Worm (Caenorhabditis elegans) whole organism, L2 larva: Measurements from ENCODE around the gene cyp-43A1.

Source experiments
- F13H6.1 ChIP-seq: sonication (generic microtip); optimal IDR thresholded peaks from 2 replicates; lab custom pipeline; 2016; ENCODE audit warnings: missing genetic modification characterization, missing compliant biosample characterization
- Y55F3AM.14 ChIP-seq: fragments of 200-800 bp; sonication (Bioruptor generic); optimal IDR thresholded peaks from 2 replicates; lab custom pipeline; 2018; ENCODE audit warnings: mild to moderate bottlenecking, missing genetic modification characterization, missing compliant biosample characterization
- ZK546.5 ChIP-seq: sonication (generic microtip); optimal IDR thresholded peaks from 2 replicates; lab custom pipeline; 2017; ENCODE audit warnings: missing biosample characterization, missing genetic modification characterization
- aly-2 ChIP-seq: fragments of 150-350 bp; optimal IDR thresholded peaks from 2 replicates; lab custom pipeline; 2014; ENCODE audit warnings: missing biosample characterization, missing genetic modification characterization
- blmp-1 ChIP-seq: sonication (generic microtip); optimal IDR thresholded peaks from 2 replicates; lab custom pipeline; 2017; ENCODE audit warnings: missing genetic modification characterization, mild to moderate bottlenecking, missing compliant biosample characterization, antibody characterized with exemption, moderate library complexity; ENCODE audit not compliant: insufficient read depth
- crh-2 ChIP-seq: sonication (generic microtip); optimal IDR thresholded peaks from 2 replicates; lab custom pipeline; 2017; ENCODE audit warnings: missing biosample characterization, missing genetic modification characterization
- dmd-4 ChIP-seq: sonication (generic microtip); optimal IDR thresholded peaks from 2 replicates; lab custom pipeline; 2017; ENCODE audit warnings: missing biosample characterization, missing genetic modification characterization
- egl-27 ChIP-seq: sonication (generic microtip); optimal IDR thresholded peaks from 3 replicates; lab custom pipeline; 2017; ENCODE audit warnings: missing biosample characterization, missing genetic modification reagents, missing genetic modification characterization
- elt-1 ChIP-seq: fragments of 150-350 bp; optimal IDR thresholded peaks from 2 replicates; lab custom pipeline; 2014; ENCODE audit warnings: missing biosample characterization, missing genetic modification characterization
- elt-3 ChIP-seq: sonication (generic microtip); optimal IDR thresholded peaks from 2 replicates; lab custom pipeline; 2017; ENCODE audit warnings: missing biosample characterization, missing genetic modification characterization
- fos-1 ChIP-seq: fragments of 150-350 bp; optimal IDR thresholded peaks from 2 replicates; lab custom pipeline; 2014; ENCODE audit warnings: missing biosample characterization, missing genetic modification characterization
- gmeb-1 ChIP-seq: fragments of 150-350 bp; optimal IDR thresholded peaks from 2 replicates; lab custom pipeline; 2014; ENCODE audit warnings: missing biosample characterization, missing genetic modification characterization
- lin-11 ChIP-seq: fragments of 150-350 bp; sonication (generic microtip); optimal IDR thresholded peaks from 2 replicates; lab custom pipeline; 2014; ENCODE audit warnings: missing biosample characterization, missing genetic modification characterization, inconsistent platforms, mixed read lengths
- lin-13 ChIP-seq: fragments of 150-350 bp; optimal IDR thresholded peaks from 2 replicates; lab custom pipeline; 2014; ENCODE audit warnings: missing biosample characterization, missing genetic modification reagents, missing genetic modification characterization
- lin-39 ChIP-seq: fragments of 150-350 bp; optimal IDR thresholded peaks from 2 replicates; lab custom pipeline; 2014; ENCODE audit warnings: missing biosample characterization, missing genetic modification reagents, missing genetic modification characterization
- lsy-2 ChIP-seq, 2 experiments: fragments of 150-350 bp in 1 of 2; sonication (generic microtip) in 1 of 2; optimal IDR thresholded peaks; 2 replicates each; lab custom pipeline; 2014 to 2017; ENCODE audit warnings: missing biosample characterization in 2 of 2, missing genetic modification characterization in 2 of 2
- mab-5 ChIP-seq: fragments of 150-350 bp; optimal IDR thresholded peaks from 2 replicates; lab custom pipeline; 2014; ENCODE audit warnings: missing biosample characterization, missing genetic modification characterization
- mbf-1 ChIP-seq: sonication (generic microtip); optimal IDR thresholded peaks from 2 replicates; lab custom pipeline; 2017; ENCODE audit warnings: missing biosample characterization, missing genetic modification characterization
- mdl-1 ChIP-seq, 2 experiments: fragments of 150-350 bp in 1 of 2; sonication (generic microtip) in 1 of 2; optimal IDR thresholded peaks; 2 replicates each; lab custom pipeline; 2017; ENCODE audit warnings: missing biosample characterization in 2 of 2, missing genetic modification characterization in 2 of 2
- nhr-11 ChIP-seq: fragments of 150-350 bp; optimal IDR thresholded peaks from 2 replicates; lab custom pipeline; 2014; ENCODE audit warnings: missing biosample characterization, missing genetic modification characterization
- nhr-12 ChIP-seq: fragments of 150-350 bp; optimal IDR thresholded peaks from 2 replicates; lab custom pipeline; 2014; ENCODE audit warnings: missing biosample characterization, missing genetic modification characterization
- nhr-129 ChIP-seq: fragments of 150-350 bp; optimal IDR thresholded peaks from 2 replicates; lab custom pipeline; 2014; ENCODE audit warnings: missing biosample characterization, missing genetic modification characterization
- nhr-21 ChIP-seq: fragments of 150-350 bp; optimal IDR thresholded peaks from 2 replicates; lab custom pipeline; 2014; ENCODE audit warnings: missing biosample characterization, missing genetic modification characterization
- nhr-237 ChIP-seq: fragments of 150-350 bp; optimal IDR thresholded peaks from 2 replicates; lab custom pipeline; 2014; ENCODE audit warnings: missing biosample characterization, missing genetic modification characterization
- nhr-25 ChIP-seq: fragments of 150-350 bp; sonication (generic microtip); optimal IDR thresholded peaks from 3 replicates; lab custom pipeline; 2014; ENCODE audit warnings: missing biosample characterization, missing genetic modification characterization
- nhr-6 ChIP-seq: fragments of 150-350 bp; optimal IDR thresholded peaks from 2 replicates; lab custom pipeline; 2014; ENCODE audit warnings: missing biosample characterization, missing genetic modification characterization
- nhr-77 ChIP-seq: fragments of 150-350 bp; optimal IDR thresholded peaks from 2 replicates; lab custom pipeline; 2014; ENCODE audit warnings: missing biosample characterization, missing genetic modification characterization
- peb-1 ChIP-seq: fragments of 150-350 bp; optimal IDR thresholded peaks from 2 replicates; lab custom pipeline; 2014; ENCODE audit warnings: missing biosample characterization, missing genetic modification characterization
- sem-4 ChIP-seq: fragments of 150-350 bp; optimal IDR thresholded peaks from 2 replicates; lab custom pipeline; 2014; ENCODE audit warnings: missing biosample characterization, missing genetic modification reagents, missing genetic modification characterization
- skn-1 ChIP-seq: sonication (generic microtip); optimal IDR thresholded peaks from 2 replicates; lab custom pipeline; 2017; ENCODE audit warnings: missing biosample characterization, missing genetic modification characterization
- sma-3 ChIP-seq: sonication (generic microtip); optimal IDR thresholded peaks from 2 replicates; lab custom pipeline; 2016; ENCODE audit warnings: missing genetic modification reagents, missing genetic modification characterization, missing compliant biosample characterization
- snpc-4 ChIP-seq: fragments of 150-350 bp; optimal IDR thresholded peaks from 2 replicates; lab custom pipeline; 2014; ENCODE audit warnings: missing biosample characterization, missing genetic modification characterization
- unc-39 ChIP-seq: fragments of 150-350 bp; optimal IDR thresholded peaks from 2 replicates; lab custom pipeline; 2014; ENCODE audit warnings: missing biosample characterization, missing genetic modification characterization
- unc-55 ChIP-seq: fragments of 150-350 bp; sonication (generic microtip); optimal IDR thresholded peaks from 3 replicates; lab custom pipeline; 2014; ENCODE audit warnings: missing biosample characterization, missing genetic modification reagents, missing genetic modification characterization
- unc-62 ChIP-seq: fragments of 150-350 bp; optimal IDR thresholded peaks from 2 replicates; lab custom pipeline; 2014; ENCODE audit warnings: missing biosample characterization, missing genetic modification reagents, missing genetic modification characterization
- zag-1 ChIP-seq: fragments of 150-350 bp; optimal IDR thresholded peaks from 2 replicates; lab custom pipeline; 2014; ENCODE audit warnings: missing biosample characterization, missing genetic modification characterization
- ztf-1 ChIP-seq: fragments of 200-800 bp; sonication (Bioruptor generic); conservative IDR thresholded peaks from 2 replicates; pipeline ENCODE4 v1.3.6; 2022; ENCODE audit warnings: missing genetic modification characterization, missing compliant biosample characterization
- ztf-11 ChIP-seq: sonication (generic microtip); optimal IDR thresholded peaks from 2 replicates; lab custom pipeline; 2017; ENCODE audit warnings: missing biosample characterization, missing genetic modification characterization
- ztf-4 ChIP-seq: fragments of 150-350 bp; optimal IDR thresholded peaks from 2 replicates; lab custom pipeline; 2014; ENCODE audit warnings: missing biosample characterization, missing genetic modification characterization

The cyp-43A1 gene

DNA sequence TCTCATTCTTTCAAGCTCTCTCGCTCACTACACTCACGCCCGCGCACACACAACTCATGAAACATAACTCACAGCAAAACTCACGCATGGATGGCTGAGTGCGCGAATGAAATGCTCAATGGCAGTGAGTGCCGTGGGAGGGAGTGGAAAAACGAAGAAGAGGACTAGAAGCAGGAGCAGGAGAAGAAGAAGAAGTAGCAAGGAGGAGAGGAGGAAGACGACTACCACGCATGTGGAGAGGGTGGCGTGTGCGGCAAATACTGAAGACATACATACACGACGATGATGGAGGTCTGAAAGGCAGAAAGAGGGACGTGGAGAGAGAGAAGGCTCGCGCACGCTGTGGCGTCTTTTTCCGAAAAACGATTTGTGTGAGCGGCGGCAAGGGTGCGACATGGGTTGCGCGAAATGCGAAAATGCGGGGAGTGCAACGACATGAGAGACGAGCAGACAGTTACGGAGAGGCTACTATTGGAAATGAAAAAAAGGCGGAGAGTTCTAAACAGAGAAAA is 14.7 kb downstream of the cyp-43A1 start (continued):
- TF ChIP-seq peb-1 (tag; lab: Kevin White, UChicago) (no peak), nhr-6 (tag; lab: Kevin White, UChicago) (peak; percentile 24), nhr-129 (peak; percentile 85), egl-27 (tag; lab: Kevin White, UChicago) (peak; percentile 41), nhr-11 (tag; lab: Kevin White, UChicago) (no peak)

- TF ChIP-seq sma-3 (GFP tag; lab: Kevin White, UChicago), result no peak
- no peak for TF ChIP-seq ztf-1
- TF ChIP-seq snpc-4 (tag; lab: Kevin White, UChicago), result no peak
- no peak for TF ChIP-seq lin-13
- TF ChIP-seq egl-27 (tag; lab: Kevin White, UChicago), result no peak
- TF ChIP-seq zag-1 (tag; lab: Kevin White, UChicago), result no peak
- TF ChIP-seq sem-4 (tag; lab: Kevin White, UChicago), result no peak
- TF ChIP-seq dmd-4 (tag; lab: Kevin White, UChicago), result no peak
- no peak for TF ChIP-seq blmp-1
- no peak for TF ChIP-seq nhr-129
- TF ChIP-seq nhr-12 (tag; lab: Kevin White, UChicago), result no peak
- TF ChIP-seq Y55F3AM.14, result no peak
- no peak for TF ChIP-seq mdl-1 (tag; optimal IDR thresholded peaks at IDR 0.05; lab: Kevin White, UChicago)
- TF ChIP-seq gmeb-1 (tag; lab: Kevin White, UChicago), result no peak
- no peak for TF ChIP-seq nhr-25 (tag; lab: Kevin White, UChicago)
- TF ChIP-seq aly-2 (tag; lab: Kevin White, UChicago), result no peak
- TF ChIP-seq skn-1 (tag; lab: Kevin White, UChicago), result no peak
These were observed 19.5 kb downstream of the cyp-43A1 start, which contains the start of gene rgs-6 for ce11 chrX:5733728-5734252. Gene rgs-6, minus strand, starts transcription at chrX:5733778.

- TF ChIP-seq ZK546.5 (tag; lab: Kevin White, UChicago) (no peak), peb-1 (tag; lab: Kevin White, UChicago) (no peak), nhr-77 (tag; lab: Kevin White, UChicago) (no peak), unc-39 (no peak), mbf-1 (tag; lab: Kevin White, UChicago) (no peak)
These were observed 28.9 kb downstream of the cyp-43A1 start, which contains the start of gene gnrr-4 for ce11 chrX:5743209-5743608. Gene gnrr-4, minus strand, starts transcription at chrX:5743309.

DNA sequence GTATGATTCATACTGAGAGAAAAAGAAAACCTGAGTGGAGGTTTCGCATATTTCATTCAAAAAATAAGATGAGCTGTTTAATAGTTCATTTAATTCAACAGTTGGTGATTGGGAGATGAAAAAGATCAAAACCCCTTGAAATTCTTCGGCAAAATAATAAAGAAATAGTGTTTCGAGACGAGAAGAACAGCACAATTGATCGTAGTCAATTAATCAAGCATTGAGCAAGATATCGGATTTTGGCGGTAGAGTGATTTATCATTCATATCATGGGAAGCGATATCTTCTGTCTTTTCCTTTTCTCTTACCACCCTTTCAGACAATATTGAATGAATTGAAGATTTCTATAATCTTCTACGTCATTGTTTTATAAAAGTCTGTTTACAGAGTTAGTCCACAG is 32.3 kb downstream of the cyp-43A1 start:
- TF ChIP-seq mab-5 (peak; percentile 4), fos-1 (tag; lab: Kevin White, UChicago) (no peak), nhr-21 (tag; lab: Kevin White, UChicago) (no peak)

DNA sequence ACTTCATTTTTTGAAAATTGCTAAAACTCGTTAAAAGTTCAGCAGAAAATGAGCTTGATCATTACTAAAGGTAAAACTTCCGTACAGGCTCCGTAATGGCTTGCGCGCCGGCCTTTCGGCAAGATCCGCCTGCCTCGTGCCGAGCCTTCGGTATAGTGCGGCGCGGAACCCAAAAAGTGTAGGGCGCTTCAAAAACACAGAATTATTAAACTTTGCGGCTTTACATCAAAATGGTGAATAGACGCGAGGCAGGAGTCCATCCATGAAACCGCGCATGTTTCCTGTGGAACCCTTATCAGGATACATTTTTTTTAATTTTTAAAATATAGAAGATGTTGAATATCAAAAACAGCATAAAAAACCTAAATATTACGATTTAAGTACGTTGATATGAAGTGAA is 38.8 kb downstream of the cyp-43A1 start:
- TF ChIP-seq ztf-11 (tag; lab: Kevin White, UChicago) (no peak), snpc-4 (tag; lab: Kevin White, UChicago) (peak; percentile 38)

- no peak for TF ChIP-seq egl-27 (tag; lab: Kevin White, UChicago)
- TF ChIP-seq nhr-12 (tag; lab: Kevin White, UChicago), result no peak
- TF ChIP-seq blmp-1, result no peak
- no peak for TF ChIP-seq nhr-129
- no peak for TF ChIP-seq crh-2 (tag; lab: Kevin White, UChicago)
- no peak for TF ChIP-seq elt-1 (tag; lab: Kevin White, UChicago)
- no peak for TF ChIP-seq gmeb-1 (tag; lab: Kevin White, UChicago)
- peak; percentile 73 for TF ChIP-seq unc-55 (GFP tag; lab: Kevin White, UChicago)
These were observed 49.0 kb downstream of the cyp-43A1 start, which contains the start of gene tag-294 for ce11 chrX:5763292-5763691. Gene tag-294, minus strand, starts transcription at chrX:5763392.

ce11 chrX:5763904-5764303 is 49.6 kb downstream of the cyp-43A1 start:
- no peak for TF ChIP-seq elt-3 (tag; lab: Kevin White, UChicago)
- no peak for TF ChIP-seq sma-3 (GFP tag; lab: Kevin White, UChicago)
- peak; percentile 73 for TF ChIP-seq F13H6.1
- peak; percentile 57 for TF ChIP-seq fos-1 (tag; lab: Kevin White, UChicago)
- peak; percentile 91 for TF ChIP-seq nhr-129
- peak; percentile 37 for TF ChIP-seq mab-5
- peak; percentile 70 for TF ChIP-seq lin-11
- TF ChIP-seq lsy-2 (tag; optimal IDR thresholded peaks at IDR 0.05; lab: Kevin White, UChicago), result peak in 1 of 2 experiments; percentile 60
- TF ChIP-seq lin-39 (tag; lab: Kevin White, UChicago), result no peak
- TF ChIP-seq ztf-11 (tag; lab: Kevin White, UChicago), result no peak
- TF ChIP-seq unc-62 (GFP tag; lab: Kevin White, UChicago), result no peak
- TF ChIP-seq nhr-237 (tag; lab: Kevin White, UChicago), result no peak
- TF ChIP-seq mbf-1 (tag; lab: Kevin White, UChicago), result no peak
- no peak for TF ChIP-seq aly-2 (tag; lab: Kevin White, UChicago)
- no peak for TF ChIP-seq elt-1 (tag; lab: Kevin White, UChicago)
- TF ChIP-seq unc-39, result no peak
- TF ChIP-seq ztf-4 (tag; lab: Kevin White, UChicago), result no peak
- TF ChIP-seq zag-1 (tag; lab: Kevin White, UChicago), result peak; percentile 29
- TF ChIP-seq crh-2 (tag; lab: Kevin White, UChicago), result peak; percentile 58
- no peak for TF ChIP-seq ztf-1
- TF ChIP-seq nhr-25 (tag; lab: Kevin White, UChicago), result peak; percentile 5
